Worm (Caenorhabditis elegans) whole organism, L2 larva: ENCODE data around the gene C06G3.3.

ENCODE experiments used
- elt-1 ChIP-seq: fragments of 150-350 bp; optimal IDR thresholded peaks from 2 replicates; lab custom pipeline; 2014; ENCODE audit warnings: missing biosample characterization, missing genetic modification characterization
- elt-3 ChIP-seq: sonication (generic microtip); optimal IDR thresholded peaks from 2 replicates; lab custom pipeline; 2017; ENCODE audit warnings: missing biosample characterization, missing genetic modification characterization
- fos-1 ChIP-seq: fragments of 150-350 bp; optimal IDR thresholded peaks from 2 replicates; lab custom pipeline; 2014; ENCODE audit warnings: missing biosample characterization, missing genetic modification characterization
- unc-39 ChIP-seq: fragments of 150-350 bp; optimal IDR thresholded peaks from 2 replicates; lab custom pipeline; 2014; ENCODE audit warnings: missing biosample characterization, missing genetic modification characterization
- unc-62 ChIP-seq: fragments of 150-350 bp; optimal IDR thresholded peaks from 2 replicates; lab custom pipeline; 2014; ENCODE audit warnings: missing biosample characterization, missing genetic modification reagents, missing genetic modification characterization

ce11 chrIV:7052135-7052534 is 16.2 kb downstream of the C06G3.3 start:
- TF ChIP-seq unc-39 (tag; lab: Kevin White, UChicago) (no peak), elt-3 (tag; lab: Kevin White, UChicago) (no peak), unc-62 (GFP tag; lab: Kevin White, UChicago) (no peak), elt-1 (tag; lab: Kevin White, UChicago) (no peak), fos-1 (tag; lab: Kevin White, UChicago) (no peak)
